Fruit fly (Drosophila melanogaster) whole organism, wandering third instar larva: ENCODE data around the gene CG4306.
"Not testable (repeated sequence)": the region's sequence is repeated elsewhere in the genome, so short reads cannot be mapped to it uniquely, and the experiment has no call there.

Experiments
- Abd-B ChIP-seq: fragments of >200 bp; optimal IDR thresholded peaks from 2 replicates; lab custom pipeline; 2017; ENCODE audit warnings: missing biosample characterization, missing genetic modification characterization
- Dfd ChIP-seq: fragments of >200 bp; optimal IDR thresholded peaks from 2 replicates; lab custom pipeline; 2017; ENCODE audit warnings: missing biosample characterization, missing genetic modification characterization
- Jra ChIP-seq: sonication (Bioruptor generic); optimal IDR thresholded peaks from 2 replicates; lab custom pipeline; 2016; ENCODE audit warnings: missing biosample characterization, missing genetic modification characterization
- Myc ChIP-seq: fragments of >200 bp; optimal IDR thresholded peaks from 2 replicates; lab custom pipeline; 2017
- fru ChIP-seq: fragments of 200-800 bp; sonication (Bioruptor generic); optimal IDR thresholded peaks from 3 replicates; lab custom pipeline; 2016; ENCODE audit warnings: missing biosample characterization, mild to moderate bottlenecking, missing genetic modification characterization
- h ChIP-seq: fragments of 200-800 bp; sonication (Bioruptor generic); optimal IDR thresholded peaks from 3 replicates; lab custom pipeline; 2016; ENCODE audit warnings: missing biosample characterization, mild to moderate bottlenecking, missing genetic modification characterization

DNA sequence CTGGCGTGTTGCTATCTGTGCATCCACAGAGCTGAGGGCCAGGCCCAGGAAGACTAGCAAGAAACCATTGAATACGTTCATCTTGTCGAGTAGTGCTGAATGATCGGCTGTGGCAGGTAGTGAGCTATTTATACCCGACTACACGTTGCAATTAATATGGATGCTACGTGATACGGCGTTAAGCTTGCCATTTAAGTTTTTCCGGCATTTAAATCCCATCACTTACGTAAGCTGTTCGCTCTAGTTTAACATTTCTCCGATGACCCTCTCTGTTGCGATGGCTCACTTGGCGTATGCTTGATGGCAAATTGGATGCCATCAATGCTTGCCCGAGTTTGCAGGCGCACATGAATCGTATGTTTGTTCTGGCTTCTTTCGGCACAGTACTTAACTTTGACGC is 6.6 kb upstream of the CG4306 start, which contains the start of gene Met75Cb:
- not testable (repeated sequence) for TF ChIP-seq Myc (lab: Kevin White, UChicago); fru; h (GFP tag; lab: Kevin White, UChicago); Jra; Dfd (GFP tag; lab: Kevin White, UChicago); Abd-B (GFP tag; lab: Kevin White, UChicago)
